Worm (Caenorhabditis elegans) whole organism, young adult: ENCODE data around the gene gadr-3.
"Not testable (repeated sequence)": the region's sequence is repeated elsewhere in the genome, so short reads cannot be mapped to it uniquely, and the experiment has no call there.

Experiments
- ama-1 ChIP-seq, 3 experiments: fragments of 150-350 bp in 1 of 3; sonication (generic microtip) in 2 of 3; optimal IDR thresholded peaks; 2 replicates each; lab custom pipeline; 2014 to 2018; ENCODE audit warnings: missing biosample characterization in 2 of 3, missing genetic modification characterization in 2 of 3, missing genetic modification reagents in 2 of 3
- hrde-1 ChIP-seq: sonication (generic microtip); optimal IDR thresholded peaks from 2 replicates; lab custom pipeline; 2016; ENCODE audit warnings: missing genetic modification characterization, mild to moderate bottlenecking, missing compliant biosample characterization, moderate library complexity, missing genotype, missing genetic modification reagents, borderline replicate concordance

ce11 chrIII:6301685-6302084, 15.9 kb upstream of the gadr-3 start:
- not testable (repeated sequence) for TF ChIP-seq hrde-1 (tag; lab: Kevin White, UChicago); ama-1 (optimal IDR thresholded peaks at IDR 0.05; lab: Kevin White, UChicago); ama-1 (GFP tag; optimal IDR thresholded peaks at IDR 0.05; lab: Kevin White, UChicago)
